Worm (Caenorhabditis elegans) whole organism, early embryonic: Measurements from ENCODE around the gene Y49F6B.20.

Experiments
- F13C5.2 ChIP-seq: sonication (generic microtip); optimal IDR thresholded peaks from 2 replicates; lab custom pipeline; 2017; ENCODE audit warnings: mild to moderate bottlenecking, missing genetic modification characterization, inconsistent platforms, missing compliant biosample characterization
- ama-1 ChIP-seq: fragments of 150-350 bp; optimal IDR thresholded peaks from 2 replicates; lab custom pipeline; 2014
- ceh-36 ChIP-seq: sonication (generic microtip); optimal IDR thresholded peaks from 2 replicates; lab custom pipeline; 2016; ENCODE audit warnings: missing genetic modification characterization, inconsistent platforms, missing compliant biosample characterization
- ets-7 ChIP-seq: sonication (generic microtip); optimal IDR thresholded peaks from 2 replicates; lab custom pipeline; 2016; ENCODE audit warnings: missing genotype, missing genetic modification characterization, missing compliant biosample characterization
- flt-1 ChIP-seq: fragments of 200-800 bp; sonication (Bioruptor generic); IDR thresholded peaks from 2 replicates; pipeline ENCODE4 v1.3.6; 2022; ENCODE audit warnings: missing genetic modification characterization, missing compliant biosample characterization
- hmbx-1 ChIP-seq: sonication (generic microtip); optimal IDR thresholded peaks from 2 replicates; lab custom pipeline; 2016; ENCODE audit warnings: mild to moderate bottlenecking, missing genetic modification characterization, missing compliant biosample characterization
- pes-1 ChIP-seq: fragments of 200-800 bp; sonication (Bioruptor generic); IDR thresholded peaks from 2 replicates; pipeline ENCODE4 v1.3.6; 2022; ENCODE audit warnings: missing genetic modification reagents, missing genetic modification characterization, missing compliant biosample characterization
- sea-1 ChIP-seq: fragments of 200-800 bp; sonication (Bioruptor generic); conservative IDR thresholded peaks from 2 replicates; pipeline ENCODE4 v1.3.6; 2022; ENCODE audit warnings: missing genetic modification characterization, missing compliant biosample characterization
- tbx-11 ChIP-seq: fragments of 200-800 bp; sonication (Bioruptor generic); IDR thresholded peaks from 2 replicates; pipeline ENCODE4 v1.3.6; 2022; ENCODE audit warnings: missing genetic modification characterization, missing compliant biosample characterization
- tbx-37 ChIP-seq: fragments of 200-800 bp; sonication (Bioruptor generic); conservative IDR thresholded peaks from 2 replicates; pipeline ENCODE4 v1.3.6; 2022; ENCODE audit warnings: missing genetic modification reagents, missing genetic modification characterization, missing compliant biosample characterization
- tra-4 ChIP-seq: sonication (generic microtip); optimal IDR thresholded peaks from 2 replicates; lab custom pipeline; 2017; ENCODE audit warnings: missing genetic modification characterization, missing compliant biosample characterization

- no peak for TF ChIP-seq ama-1
- TF ChIP-seq flt-1, result no peak
- no peak for TF ChIP-seq ceh-36 (tag; lab: Kevin White, UChicago)
- TF ChIP-seq hmbx-1, result no peak
- no peak for TF ChIP-seq pes-1 (GFP tag; lab: Robert Waterston, UW)
- TF ChIP-seq F13C5.2 (tag; lab: Kevin White, UChicago), result no peak
- no peak for TF ChIP-seq sea-1 (GFP tag; lab: Robert Waterston, UW)
- TF ChIP-seq ets-7 (tag; lab: Kevin White, UChicago), result no peak
- TF ChIP-seq tbx-37, result no peak
- TF ChIP-seq tra-4 (tag; lab: Kevin White, UChicago), result no peak
- TF ChIP-seq tbx-11 (GFP tag; lab: Robert Waterston, UW), result no peak
Observed at ce11 chrII:3516175-3516574, 45.7 kb upstream of the Y49F6B.20 start.
